Worm (Caenorhabditis elegans) whole organism, late embryonic: ENCODE results near the gene C43C3.4.

ENCODE experiments used
- C08G9.2 ChIP-seq: sonication (generic microtip); optimal IDR thresholded peaks from 2 replicates; lab custom pipeline; 2016; ENCODE audit warnings: mild to moderate bottlenecking, missing genetic modification characterization, moderate library complexity, missing compliant biosample characterization
- C38D4.7 ChIP-seq: fragments of 200-800 bp; sonication (Bioruptor generic); optimal IDR thresholded peaks from 2 replicates; lab custom pipeline; 2018; ENCODE audit warnings: mild to moderate bottlenecking, missing genetic modification characterization, moderate library complexity, missing compliant biosample characterization
- F13H6.1 ChIP-seq: sonication (generic microtip); optimal IDR thresholded peaks from 2 replicates; lab custom pipeline; 2016; ENCODE audit warnings: missing genetic modification characterization, missing compliant biosample characterization
- K02D7.2 ChIP-seq: sonication (generic microtip); optimal IDR thresholded peaks from 2 replicates; lab custom pipeline; 2017; ENCODE audit warnings: mild to moderate bottlenecking, missing genetic modification characterization, missing compliant biosample characterization
- K09A11.1 ChIP-seq: sonication (generic microtip); optimal IDR thresholded peaks from 2 replicates; lab custom pipeline; 2017; ENCODE audit warnings: antibody characterized with exemption, mild to moderate bottlenecking, missing genetic modification characterization, missing compliant biosample characterization; ENCODE audit not compliant: insufficient read depth
- ama-1 ChIP-seq: fragments of 150-350 bp; optimal IDR thresholded peaks from 2 replicates; lab custom pipeline; 2014
- ceh-2 ChIP-seq: sonication (generic microtip); optimal IDR thresholded peaks from 2 replicates; lab custom pipeline; 2016; ENCODE audit warnings: missing genotype, missing genetic modification characterization, missing compliant biosample characterization
- ceh-22 ChIP-seq: sonication (generic microtip); optimal IDR thresholded peaks from 2 replicates; lab custom pipeline; 2017; ENCODE audit warnings: missing biosample characterization, missing genetic modification characterization
- ceh-24 ChIP-seq: sonication (generic microtip); optimal IDR thresholded peaks from 2 replicates; lab custom pipeline; 2016; ENCODE audit warnings: mild to moderate bottlenecking, missing genetic modification characterization, missing compliant biosample characterization
- ceh-34 ChIP-seq: sonication (generic microtip); optimal IDR thresholded peaks from 2 replicates; lab custom pipeline; 2016; ENCODE audit warnings: mild to moderate bottlenecking, missing genetic modification characterization, missing compliant biosample characterization
- ceh-45 ChIP-seq: fragments of 200-800 bp; sonication (Bioruptor generic); IDR thresholded peaks from 2 replicates; pipeline ENCODE4 v1.3.6; 2022; ENCODE audit warnings: missing genetic modification reagents, missing genetic modification characterization, missing compliant biosample characterization
- ceh-9 ChIP-seq: sonication (generic microtip); optimal IDR thresholded peaks from 2 replicates; lab custom pipeline; 2016; ENCODE audit warnings: mild to moderate bottlenecking, missing genetic modification characterization, inconsistent platforms, missing compliant biosample characterization
- dmd-4 ChIP-seq: sonication (generic microtip); optimal IDR thresholded peaks from 2 replicates; lab custom pipeline; 2016; ENCODE audit warnings: borderline replicate concordance, missing genetic modification characterization, missing compliant biosample characterization
- dve-1 ChIP-seq: sonication (generic microtip); optimal IDR thresholded peaks from 2 replicates; lab custom pipeline; 2017; ENCODE audit warnings: antibody characterized with exemption, mild to moderate bottlenecking, missing genetic modification characterization, missing compliant biosample characterization
- elt-2 ChIP-seq: sonication (generic microtip); optimal IDR thresholded peaks from 2 replicates; lab custom pipeline; 2016; ENCODE audit warnings: missing genetic modification reagents, missing genetic modification characterization, missing compliant biosample characterization
- eyg-1 ChIP-seq: sonication (generic microtip); optimal IDR thresholded peaks from 2 replicates; lab custom pipeline; 2016; ENCODE audit warnings: missing genotype, missing genetic modification characterization, missing compliant biosample characterization
- fkh-10 ChIP-seq: fragments of 150-350 bp; optimal IDR thresholded peaks from 2 replicates; lab custom pipeline; 2014; ENCODE audit warnings: missing biosample characterization, missing genetic modification reagents, missing genetic modification characterization
- fkh-6 ChIP-seq: sonication (generic microtip); optimal IDR thresholded peaks from 2 replicates; lab custom pipeline; 2016; ENCODE audit warnings: missing genetic modification characterization, missing compliant biosample characterization
- hlh-13 ChIP-seq: fragments of 200-800 bp; sonication (Bioruptor generic); optimal IDR thresholded peaks from 2 replicates; lab custom pipeline; 2018; ENCODE audit warnings: mild to moderate bottlenecking, missing genetic modification characterization, missing compliant biosample characterization
- hlh-30 ChIP-seq: sonication (generic microtip); optimal IDR thresholded peaks from 2 replicates; lab custom pipeline; 2017; ENCODE audit warnings: antibody characterized with exemption, missing genetic modification characterization, missing compliant biosample characterization; ENCODE audit not compliant: insufficient read depth
- hlh-6 ChIP-seq: sonication (generic microtip); optimal IDR thresholded peaks from 2 replicates; lab custom pipeline; 2016; ENCODE audit warnings: missing genotype, missing genetic modification characterization, missing compliant biosample characterization
- hlh-8 ChIP-seq: sonication (generic microtip); optimal IDR thresholded peaks from 2 replicates; lab custom pipeline; 2016; ENCODE audit warnings: missing genotype, missing genetic modification characterization, missing compliant biosample characterization
- lim-6 ChIP-seq: sonication (generic microtip); optimal IDR thresholded peaks from 2 replicates; lab custom pipeline; 2016; ENCODE audit warnings: missing genetic modification characterization, missing compliant biosample characterization
- lin-11 ChIP-seq: fragments of 200-800 bp; sonication (Bioruptor generic); optimal IDR thresholded peaks from 2 replicates; lab custom pipeline; 2018; ENCODE audit warnings: mild to moderate bottlenecking, missing genetic modification characterization, missing compliant biosample characterization
- mec-3 ChIP-seq: sonication (generic microtip); optimal IDR thresholded peaks from 2 replicates; lab custom pipeline; 2016; ENCODE audit warnings: borderline replicate concordance, missing genetic modification characterization, missing compliant biosample characterization
- nfya-1 ChIP-seq: sonication (generic microtip); optimal IDR thresholded peaks from 2 replicates; lab custom pipeline; 2017; ENCODE audit warnings: missing genetic modification characterization, mild to moderate bottlenecking, missing compliant biosample characterization, antibody characterized with exemption, moderate library complexity
- nhr-11 ChIP-seq: fragments of 150-350 bp; optimal IDR thresholded peaks from 2 replicates; lab custom pipeline; 2014; ENCODE audit warnings: missing biosample characterization, missing genetic modification characterization
- nhr-232 ChIP-seq: sonication (generic microtip); optimal IDR thresholded peaks from 2 replicates; lab custom pipeline; 2016; ENCODE audit warnings: missing genetic modification characterization, missing compliant biosample characterization
- npax-4 ChIP-seq: sonication (generic microtip); optimal IDR thresholded peaks from 2 replicates; lab custom pipeline; 2016; ENCODE audit warnings: missing genetic modification characterization, missing compliant biosample characterization
- odd-2 ChIP-seq: sonication (generic microtip); optimal IDR thresholded peaks from 2 replicates; lab custom pipeline; 2017; ENCODE audit warnings: antibody characterized with exemption, mild to moderate bottlenecking, missing genetic modification characterization, missing compliant biosample characterization
- pag-3 ChIP-seq: sonication (generic microtip); optimal IDR thresholded peaks from 2 replicates; lab custom pipeline; 2016; ENCODE audit warnings: missing compliant biosample characterization, missing genetic modification characterization, borderline replicate concordance
- pax-1 ChIP-seq: fragments of 150-350 bp; optimal IDR thresholded peaks from 2 replicates; lab custom pipeline; 2014; ENCODE audit warnings: missing biosample characterization, missing genetic modification characterization
- pha-4 ChIP-seq: fragments of 150-350 bp; optimal IDR thresholded peaks from 2 replicates; lab custom pipeline; 2018; ENCODE audit warnings: missing biosample characterization, missing genetic modification reagents, missing genetic modification characterization
- pqm-1 ChIP-seq: sonication (generic microtip); optimal IDR thresholded peaks from 2 replicates; lab custom pipeline; 2016; ENCODE audit warnings: missing genetic modification characterization, missing compliant biosample characterization
- rnt-1 ChIP-seq: sonication (generic microtip); optimal IDR thresholded peaks from 2 replicates; lab custom pipeline; 2016; ENCODE audit warnings: missing genetic modification characterization, missing compliant biosample characterization
- sdc-2 ChIP-seq: sonication (generic microtip); optimal IDR thresholded peaks from 2 replicates; lab custom pipeline; 2016; ENCODE audit warnings: missing genotype, missing genetic modification characterization, missing compliant biosample characterization
- sox-2 ChIP-seq: fragments of 200-800 bp; sonication (Bioruptor generic); IDR thresholded peaks from 2 replicates; pipeline ENCODE4 v1.3.6; 2022; ENCODE audit warnings: missing genetic modification reagents, missing genetic modification characterization, missing compliant biosample characterization
- syd-9 ChIP-seq: sonication (generic microtip); optimal IDR thresholded peaks from 2 replicates; lab custom pipeline; 2016; ENCODE audit warnings: mild to moderate bottlenecking, missing genetic modification characterization, moderate library complexity, missing compliant biosample characterization
- ttx-3 ChIP-seq: sonication (generic microtip); optimal IDR thresholded peaks from 2 replicates; lab custom pipeline; 2016; ENCODE audit warnings: missing genetic modification reagents, missing genetic modification characterization, missing compliant biosample characterization
- unc-3 ChIP-seq, 2 experiments: fragments of 200-800 bp in 1 of 2; sonication (Bioruptor generic) in 1 of 2; sonication (generic microtip) in 1 of 2; conservative IDR thresholded peaks in 1 of 2; optimal IDR thresholded peaks in 1 of 2; 2 replicates each; pipeline versions ENCODE4 v1.3.6 to Lab custom; 2016 to 2022; ENCODE audit warnings: missing compliant biosample characterization in 2 of 2, missing genetic modification characterization in 2 of 2, missing genetic modification reagents in 1 of 2
- unc-55 ChIP-seq: sonication (generic microtip); optimal IDR thresholded peaks from 2 replicates; lab custom pipeline; 2017; ENCODE audit warnings: missing biosample characterization, missing genetic modification reagents, missing genetic modification characterization

The C43C3.4 gene

DNA sequence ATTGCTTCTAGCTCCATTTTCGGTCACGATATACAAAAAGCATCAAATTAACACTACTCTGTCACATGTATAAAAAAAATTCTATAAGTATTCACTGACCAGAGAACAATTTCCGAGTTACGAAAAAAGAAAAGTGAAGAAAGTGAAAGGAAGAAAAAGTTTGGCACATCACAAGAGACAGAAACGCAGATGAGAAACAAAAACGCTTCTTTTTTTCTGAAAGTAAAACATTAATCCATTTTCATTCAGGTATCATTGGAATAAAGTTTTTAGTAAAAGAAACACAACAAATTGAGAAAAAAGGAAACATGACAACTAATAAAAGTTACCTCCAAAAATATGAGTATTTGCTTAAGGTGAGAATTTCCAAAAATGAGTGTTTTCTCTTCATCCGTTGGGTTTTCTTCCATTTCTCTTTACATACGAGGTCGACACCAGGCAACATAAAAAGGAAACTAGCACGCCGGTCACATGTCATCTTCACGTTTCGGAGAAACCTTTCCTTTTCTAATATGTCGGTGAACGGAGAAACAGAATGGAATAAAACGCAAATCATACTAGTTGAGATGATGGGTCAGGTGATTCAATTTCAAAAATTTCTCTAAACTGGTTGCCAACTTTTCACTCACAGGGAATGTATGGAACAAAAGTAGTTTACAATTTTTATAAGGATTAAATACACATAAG, 31.8 kb downstream of the C43C3.4 start:
- TF ChIP-seq nfya-1 (tag; lab: Kevin White, UChicago) = no peak
- TF ChIP-seq C38D4.7 (GFP tag; lab: Kevin White, UChicago) = no peak
- TF ChIP-seq fkh-6 (tag; lab: Kevin White, UChicago) = no peak
- no peak for TF ChIP-seq nhr-11
- TF ChIP-seq nhr-232 (tag; lab: Kevin White, UChicago) = no peak
- no peak for TF ChIP-seq sox-2 (GFP tag; lab: Robert Waterston, UW)
- no peak for TF ChIP-seq ceh-22 (tag; lab: Kevin White, UChicago)
- no peak for TF ChIP-seq lin-11 (tag; lab: Kevin White, UChicago)
- TF ChIP-seq pax-1 = no peak
- no peak for TF ChIP-seq eyg-1 (tag; lab: Kevin White, UChicago)
- TF ChIP-seq fkh-10 (GFP tag; lab: Kevin White, UChicago) = no peak
- TF ChIP-seq ceh-24 = no peak
- no peak for TF ChIP-seq pag-3 (tag; lab: Kevin White, UChicago)
- TF ChIP-seq ceh-9 (tag; lab: Kevin White, UChicago) = no peak
- TF ChIP-seq K09A11.1 = no peak
- no peak for TF ChIP-seq npax-4

DNA sequence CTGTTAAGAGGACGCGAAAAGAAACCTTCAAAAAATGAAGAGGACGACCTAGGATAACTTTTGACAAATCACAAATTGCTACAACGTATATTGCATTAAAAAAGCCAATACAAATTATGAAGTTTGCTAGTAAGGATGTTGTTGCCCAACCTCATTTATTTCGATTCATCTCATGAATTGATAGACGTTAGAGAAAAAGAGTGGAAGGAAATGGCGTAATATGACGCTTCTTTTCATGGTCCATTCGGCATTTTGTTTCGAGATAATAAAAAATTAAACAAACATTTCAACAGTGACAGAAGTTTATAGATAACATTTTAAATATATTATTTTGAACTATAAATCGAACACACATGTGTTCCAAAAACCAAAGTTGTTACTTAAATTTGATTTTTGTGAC, 33.8 kb downstream of the C43C3.4 start:
- TF ChIP-seq syd-9 (tag; lab: Kevin White, UChicago) (no peak), ceh-9 (tag; lab: Kevin White, UChicago) (no peak), lim-6 (no peak), C08G9.2 (no peak), pax-1 (no peak), K09A11.1 (no peak), rnt-1 (no peak), ceh-2 (tag; lab: Kevin White, UChicago) (no peak), F13H6.1 (tag; lab: Kevin White, UChicago) (no peak)
- TF ChIP-seq, all 69 proteins: peak for 0

DNA sequence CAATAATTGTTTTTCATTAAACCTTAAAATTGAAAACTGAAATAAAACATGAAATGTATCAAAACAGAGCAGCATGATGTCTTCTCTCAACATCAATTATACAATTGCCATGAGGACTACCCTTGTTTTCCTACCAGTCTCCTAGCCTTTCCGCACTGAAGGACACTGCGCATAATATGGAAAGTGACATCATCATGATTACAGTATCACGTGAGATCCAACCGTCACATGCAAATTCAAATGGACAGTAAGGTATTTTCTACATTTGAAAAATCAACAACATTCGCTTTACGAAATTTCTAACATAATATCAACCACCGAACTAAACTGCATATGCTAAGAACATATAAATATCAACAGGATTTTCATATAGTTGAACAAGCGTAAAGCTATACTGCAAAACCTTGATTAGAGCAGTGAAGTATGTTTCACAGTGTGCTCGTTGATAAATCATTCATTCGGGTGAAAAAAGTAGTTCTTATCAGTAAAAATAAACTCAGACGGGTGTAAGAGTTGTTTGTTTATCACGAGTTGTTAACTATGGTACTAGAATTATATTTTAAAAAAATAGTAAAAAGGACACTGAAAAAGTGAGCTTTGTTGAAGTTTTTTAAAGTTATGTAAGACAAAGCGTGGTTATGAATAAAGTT, 35.7 kb downstream of the C43C3.4 start:
- no peak for TF ChIP-seq hlh-6
- peak; percentile 67 for TF ChIP-seq hlh-30 (tag; lab: Kevin White, UChicago)
- no peak for TF ChIP-seq pag-3 (tag; lab: Kevin White, UChicago)
- TF ChIP-seq nfya-1 (tag; lab: Kevin White, UChicago) = no peak
- TF ChIP-seq hlh-8 (tag; lab: Kevin White, UChicago) = no peak
- no peak for TF ChIP-seq unc-55 (GFP tag; lab: Kevin White, UChicago)
- no peak for TF ChIP-seq ttx-3

DNA sequence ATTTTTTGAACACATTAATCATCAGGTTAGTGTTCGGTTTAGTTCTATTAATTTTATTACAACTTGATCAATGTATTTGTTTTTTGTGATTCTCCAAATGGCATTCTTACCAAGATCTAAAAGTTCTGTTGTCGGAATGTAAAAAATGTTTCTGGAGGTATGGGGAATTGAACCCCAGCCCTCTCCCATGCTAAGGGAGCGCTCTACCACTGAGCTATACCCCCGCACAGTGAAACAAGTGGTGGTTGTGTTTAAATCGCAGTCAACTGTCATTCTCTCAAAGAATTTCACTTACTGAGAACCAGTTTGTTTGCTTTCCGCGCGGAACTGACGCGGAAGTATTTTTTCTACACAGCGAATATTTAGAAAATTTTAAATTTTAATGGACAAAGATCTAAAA, 37.0 kb downstream of the C43C3.4 start:
- TF ChIP-seq C38D4.7 (GFP tag; lab: Kevin White, UChicago) (peak; percentile 77), odd-2 (peak; percentile 22), nfya-1 (tag; lab: Kevin White, UChicago) (peak; percentile 44), fkh-10 (GFP tag; lab: Kevin White, UChicago) (peak; percentile 67), elt-2 (tag; lab: Kevin White, UChicago) (peak; percentile 86), sdc-2 (tag; lab: Kevin White, UChicago) (peak; percentile 67), pag-3 (tag; lab: Kevin White, UChicago) (peak; percentile 79), ceh-45 (GFP tag; lab: Robert Waterston, UW) (peak; percentile 85), unc-3 (GFP tag; conservative IDR thresholded peaks at IDR 0.05; lab: Robert Waterston, UW) (peak; percentile 90), unc-3 (tag; optimal IDR thresholded peaks at IDR 0.05; lab: Kevin White, UChicago) (peak; percentile 79), pha-4 (no peak), pqm-1 (tag; lab: Kevin White, UChicago) (no peak), dmd-4 (tag; lab: Kevin White, UChicago) (peak; percentile 85), hlh-13 (GFP tag; lab: Kevin White, UChicago) (peak; percentile 81), K09A11.1 (peak; percentile 73), ama-1 (no peak), ceh-9 (tag; lab: Kevin White, UChicago) (peak; percentile 45), ceh-34 (tag; lab: Kevin White, UChicago) (peak; percentile 75), pax-1 (peak; percentile 5), mec-3 (peak; percentile 44), hlh-30 (tag; lab: Kevin White, UChicago) (no peak), unc-55 (GFP tag; lab: Kevin White, UChicago) (no peak), sox-2 (GFP tag; lab: Robert Waterston, UW) (peak; percentile 73), K02D7.2 (tag; lab: Kevin White, UChicago) (peak; percentile 89), dve-1 (tag; lab: Kevin White, UChicago) (peak; percentile 71), hlh-8 (tag; lab: Kevin White, UChicago) (peak; percentile 29), hlh-6 (peak; percentile 75), fkh-6 (tag; lab: Kevin White, UChicago) (peak; percentile 83), C08G9.2 (peak; percentile 64), ceh-24 (peak; percentile 75)
